Worm (Caenorhabditis elegans) whole organism, early embryonic: ENCODE results near the gene F08G12.1.

Experiments
- B0310.2 ChIP-seq: sonication (generic microtip); optimal IDR thresholded peaks from 2 replicates; lab custom pipeline; 2016; ENCODE audit warnings: mild to moderate bottlenecking, missing genetic modification characterization, missing compliant biosample characterization
- F13C5.2 ChIP-seq: sonication (generic microtip); optimal IDR thresholded peaks from 2 replicates; lab custom pipeline; 2017; ENCODE audit warnings: mild to moderate bottlenecking, missing genetic modification characterization, inconsistent platforms, missing compliant biosample characterization
- aly-1 ChIP-seq: sonication (generic microtip); optimal IDR thresholded peaks from 2 replicates; lab custom pipeline; 2016; ENCODE audit warnings: missing genetic modification characterization, missing compliant biosample characterization
- ama-1 ChIP-seq: fragments of 150-350 bp; optimal IDR thresholded peaks from 2 replicates; lab custom pipeline; 2014
- ceh-13 ChIP-seq: fragments of 200-800 bp; sonication (Bioruptor generic); optimal IDR thresholded peaks from 2 replicates; lab custom pipeline; 2018; ENCODE audit warnings: mild to moderate bottlenecking, missing genetic modification characterization, missing compliant biosample characterization
- ceh-36 ChIP-seq: sonication (generic microtip); optimal IDR thresholded peaks from 2 replicates; lab custom pipeline; 2016; ENCODE audit warnings: missing genetic modification characterization, inconsistent platforms, missing compliant biosample characterization
- flt-1 ChIP-seq: fragments of 200-800 bp; sonication (Bioruptor generic); IDR thresholded peaks from 2 replicates; pipeline ENCODE4 v1.3.6; 2022; ENCODE audit warnings: missing genetic modification characterization, missing compliant biosample characterization
- hmbx-1 ChIP-seq: sonication (generic microtip); optimal IDR thresholded peaks from 2 replicates; lab custom pipeline; 2016; ENCODE audit warnings: mild to moderate bottlenecking, missing genetic modification characterization, missing compliant biosample characterization
- hmg-4 ChIP-seq: fragments of 200-800 bp; sonication (Bioruptor generic); optimal IDR thresholded peaks from 2 replicates; lab custom pipeline; 2018; ENCODE audit warnings: mild to moderate bottlenecking, missing genetic modification characterization, missing compliant biosample characterization
- pes-1 ChIP-seq: fragments of 200-800 bp; sonication (Bioruptor generic); IDR thresholded peaks from 2 replicates; pipeline ENCODE4 v1.3.6; 2022; ENCODE audit warnings: missing genetic modification reagents, missing genetic modification characterization, missing compliant biosample characterization
- scrt-1 ChIP-seq: fragments of 200-800 bp; sonication (Bioruptor generic); IDR thresholded peaks from 2 replicates; pipeline ENCODE4 v1.3.6; 2022; ENCODE audit warnings: missing genetic modification characterization, missing compliant biosample characterization
- sea-1 ChIP-seq: fragments of 200-800 bp; sonication (Bioruptor generic); conservative IDR thresholded peaks from 2 replicates; pipeline ENCODE4 v1.3.6; 2022; ENCODE audit warnings: missing genetic modification characterization, missing compliant biosample characterization
- tbx-37 ChIP-seq: fragments of 200-800 bp; sonication (Bioruptor generic); conservative IDR thresholded peaks from 2 replicates; pipeline ENCODE4 v1.3.6; 2022; ENCODE audit warnings: missing genetic modification reagents, missing genetic modification characterization, missing compliant biosample characterization
- tra-4 ChIP-seq: sonication (generic microtip); optimal IDR thresholded peaks from 2 replicates; lab custom pipeline; 2017; ENCODE audit warnings: missing genetic modification characterization, missing compliant biosample characterization

ce11 chrX:11299642-11300307, 5.9 kb downstream of the F08G12.1 start, which contains the start of the genes snrp-40.1 and F08G12.3:
- TF ChIP-seq flt-1: no peak
- TF ChIP-seq pes-1: no peak
- no peak for TF ChIP-seq ama-1
- no peak for TF ChIP-seq hmbx-1 (tag; lab: Kevin White, UChicago)
- TF ChIP-seq tbx-37 (GFP tag; lab: Robert Waterston, UW): no peak
- TF ChIP-seq sea-1 (GFP tag; lab: Robert Waterston, UW): no peak
- TF ChIP-seq tra-4 (tag; lab: Kevin White, UChicago): no peak
- TF ChIP-seq aly-1 (tag; lab: Kevin White, UChicago): no peak
- TF ChIP-seq scrt-1 (GFP tag; lab: Robert Waterston, UW): no peak; the same call in 1 of the 2 replicates
- peak; percentile 47 for TF ChIP-seq F13C5.2 (tag; lab: Kevin White, UChicago)
- TF ChIP-seq ceh-36 (tag; lab: Kevin White, UChicago): no peak
- TF ChIP-seq ceh-13 (GFP tag; lab: Kevin White, UChicago): no peak
- TF ChIP-seq B0310.2 (tag; lab: Kevin White, UChicago): no peak
- TF ChIP-seq hmg-4 (GFP tag; lab: Kevin White, UChicago): peak; percentile 82
